Fruit fly (Drosophila melanogaster): ENCODE results near the gene Osi20.

Gene Osi20

DNA sequence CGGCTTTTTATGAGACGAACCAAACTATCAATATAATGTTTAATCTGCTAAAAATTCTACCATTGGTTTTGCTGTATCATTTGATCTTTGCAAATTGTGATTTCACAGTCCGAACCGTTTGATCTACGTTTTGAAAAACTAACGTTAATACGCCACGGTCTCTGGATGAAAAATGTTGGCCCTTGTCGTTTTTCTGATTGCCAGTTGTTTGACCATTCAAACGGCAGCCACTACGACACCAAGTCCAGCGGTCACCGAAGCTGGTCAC, 34.3 kb downstream of the Osi20 start, which contains the start of gene CG42564:
CG42564 (plus strand) TSS at position 169 of the 268 bp plus-strand sequence.
- no peak for TF ChIP-seq noc (tag; optimal IDR thresholded peaks at IDR 0.05)

DNA sequence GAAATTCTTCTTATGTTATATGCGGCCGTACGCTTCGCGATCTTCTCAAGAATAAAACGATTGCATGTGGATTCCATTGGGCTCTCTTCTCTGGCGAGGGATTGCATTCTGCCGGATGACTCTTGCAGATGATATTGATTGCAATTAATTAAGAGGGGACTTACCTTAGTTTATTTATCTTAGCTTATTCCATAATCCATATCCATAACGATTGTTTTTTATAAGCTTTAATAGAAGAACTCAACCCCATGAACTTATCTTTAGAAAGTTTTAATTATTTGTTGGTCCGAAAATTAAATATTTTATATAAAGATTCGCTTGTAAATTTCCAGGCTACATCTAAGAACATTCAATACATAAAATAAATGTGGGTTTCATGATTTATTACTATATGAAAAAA, 36.0 kb downstream of the Osi20 start, which contains the start of gene CRAT:
CRAT (minus strand) TSS at position 101 of the 400 bp plus-strand sequence.
- TF ChIP-seq noc (tag; optimal IDR thresholded peaks at IDR 0.05), result no peak

DNA sequence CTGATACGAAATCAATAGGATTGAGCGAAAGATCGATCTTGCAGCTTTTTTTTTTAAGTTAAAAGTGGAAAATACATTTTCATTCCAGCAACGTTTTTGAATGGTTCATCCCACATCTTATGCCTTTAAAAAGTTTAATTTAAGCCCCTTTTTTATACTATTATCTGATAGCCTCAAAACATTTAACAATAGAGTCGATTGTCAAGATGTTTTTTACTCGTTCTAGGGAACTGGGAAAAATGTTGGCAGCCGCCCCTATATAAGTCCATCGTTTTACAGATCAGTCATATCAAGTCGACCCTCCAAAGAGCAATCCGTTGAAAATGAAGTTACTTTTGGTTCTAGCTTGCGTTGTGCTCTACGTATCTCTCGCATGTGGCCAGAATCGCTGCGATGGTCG, 37.6 kb downstream of the Osi20 start, which contains the start of gene CG42537:
CG42537 (plus strand) TSS at position 301 of the 400 bp plus-strand sequence.
- TF ChIP-seq noc (tag; optimal IDR thresholded peaks at IDR 0.05), result no peak

DNA sequence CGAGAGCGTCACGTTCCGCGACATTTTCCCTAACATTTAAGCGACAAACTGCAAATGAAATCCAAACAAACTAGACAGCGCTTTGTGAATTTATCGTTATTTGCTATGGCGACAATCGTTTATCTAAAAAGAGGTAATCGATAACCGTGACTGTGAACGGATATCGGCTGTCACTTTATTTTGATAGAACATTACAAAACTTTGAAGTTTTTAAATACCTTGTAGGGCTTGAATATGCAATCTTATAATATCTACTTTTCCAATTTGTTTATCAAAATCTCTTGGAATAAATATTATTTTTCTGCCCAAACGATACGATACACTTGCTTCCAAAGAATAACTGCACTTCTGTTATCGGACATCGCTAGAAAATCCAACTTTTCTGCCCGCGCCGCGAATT, 40.2 kb downstream of the Osi20 start, which contains the start of the genes CG1024 and TfIIFalpha:
CG1024 (minus strand) TSS at position 200 of the 400 bp plus-strand sequence.
TfIIFalpha (plus strand) TSS at position 339 of the 400 bp plus-strand sequence.
- no peak for TF ChIP-seq noc (tag; optimal IDR thresholded peaks at IDR 0.05)

DNA sequence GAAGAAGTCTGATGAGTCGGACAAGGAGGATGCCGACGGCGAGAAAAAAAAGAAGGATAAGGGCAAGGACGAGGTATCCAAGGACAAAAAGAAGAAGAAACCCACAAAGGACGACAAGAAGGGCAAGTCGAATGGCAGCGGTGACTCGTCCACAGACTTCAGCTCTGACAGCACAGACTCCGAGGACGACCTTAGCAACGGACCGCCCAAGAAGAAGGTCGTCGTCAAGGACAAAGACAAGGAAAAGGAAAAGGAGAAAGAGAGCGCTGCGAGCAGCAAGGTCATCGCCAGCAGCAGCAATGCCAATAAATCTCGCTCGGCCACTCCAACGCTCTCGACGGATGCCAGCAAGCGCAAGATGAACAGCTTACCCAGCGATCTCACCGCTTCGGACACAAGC, 41.9 kb downstream of the Osi20 start:
- TF ChIP-seq noc (tag; optimal IDR thresholded peaks at IDR 0.05), result no peak

DNA sequence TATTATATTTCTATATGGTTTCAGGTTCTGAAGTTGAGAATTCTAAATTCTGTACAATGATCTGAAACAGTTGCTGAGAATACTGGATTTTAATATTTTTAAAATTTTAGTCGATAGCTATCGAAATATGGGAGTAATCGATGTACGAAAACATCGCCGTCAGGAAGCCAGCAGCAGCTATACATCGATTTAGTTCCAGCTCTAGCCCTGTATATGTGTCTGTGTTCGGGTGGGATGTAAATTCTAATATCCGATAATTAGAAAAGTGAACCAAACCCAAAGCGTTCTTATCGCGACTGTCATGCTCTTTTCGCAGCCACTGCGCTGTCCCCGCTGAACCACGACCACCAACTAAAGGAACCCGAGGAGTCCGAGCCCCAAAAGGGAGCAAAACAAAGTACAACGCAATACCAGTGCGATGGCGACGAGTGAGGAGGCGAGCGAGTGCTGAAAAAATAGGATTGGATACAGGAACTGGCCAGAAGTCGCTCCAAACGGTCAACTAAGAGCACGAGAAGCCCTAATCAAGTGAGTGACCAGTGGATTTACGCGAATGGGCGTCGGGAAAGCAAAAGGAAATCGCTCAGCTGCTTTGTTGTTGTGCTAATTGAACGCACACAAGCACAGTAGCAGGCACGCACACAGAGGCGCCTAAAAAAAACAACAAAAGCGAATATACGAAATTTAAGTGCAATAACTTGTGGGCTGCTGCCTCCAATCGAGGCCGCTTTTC, 43.0 kb downstream of the Osi20 start, which contains the start of gene gzl:
gzl (plus strand) TSS at position 182 of the 733 bp plus-strand sequence.
- TF ChIP-seq noc (tag; optimal IDR thresholded peaks at IDR 0.05), result no peak

DNA sequence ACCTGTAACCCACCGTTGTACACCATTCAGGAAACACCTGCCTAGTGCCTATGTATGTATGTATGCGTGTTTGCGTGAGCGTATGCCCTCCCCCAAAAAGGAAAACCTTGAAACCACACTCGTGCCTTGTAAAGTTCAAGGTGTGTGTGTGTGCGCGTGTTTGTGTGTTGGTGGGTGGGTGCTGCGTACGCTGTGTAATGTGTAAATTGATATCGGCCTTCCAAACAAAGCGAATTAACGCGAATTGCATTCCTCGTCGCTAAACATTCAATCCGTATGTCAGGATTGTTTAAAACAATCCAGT, 43.5 kb downstream of the Osi20 start:
- no peak for TF ChIP-seq noc (tag; optimal IDR thresholded peaks at IDR 0.05)

DNA sequence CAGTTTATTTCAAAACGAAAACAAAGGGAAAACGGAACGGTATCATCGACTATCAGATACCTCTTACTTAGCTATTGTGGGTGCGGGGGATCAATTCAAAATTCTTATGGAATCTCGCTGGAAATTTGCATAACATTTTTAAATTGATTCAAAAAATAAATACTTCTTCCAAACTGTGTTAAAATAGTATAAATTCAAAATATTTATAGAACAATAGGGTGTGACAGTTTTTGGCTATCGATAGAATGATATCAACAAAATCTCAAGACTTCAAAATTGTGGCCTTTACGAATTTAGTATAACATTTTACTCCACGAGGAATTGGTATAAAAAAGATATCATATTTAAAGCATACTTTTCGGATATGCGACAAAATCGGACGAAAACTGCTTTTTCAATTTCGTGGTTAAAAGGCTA, 48.5 kb downstream of the Osi20 start:
- TF ChIP-seq noc (tag; optimal IDR thresholded peaks at IDR 0.05), result no peak
